Fruit fly (Drosophila melanogaster) whole organism, prepupa: Measurements from ENCODE around the gene CG9173.

ENCODE experiments used
- CG7368 ChIP-seq: fragments of 200-800 bp; sonication (Bioruptor generic); optimal IDR thresholded peaks from 3 replicates; lab custom pipeline; 2016; ENCODE audit warnings: missing biosample characterization, missing genetic modification characterization
- Ets21C ChIP-seq: fragments of 200-800 bp; sonication (Bioruptor generic); optimal IDR thresholded peaks from 3 replicates; lab custom pipeline; 2016; ENCODE audit warnings: missing biosample characterization, missing genetic modification characterization
- Sox15 ChIP-seq: fragments of 200-800 bp; sonication (Bioruptor generic); optimal IDR thresholded peaks from 3 replicates; lab custom pipeline; 2016; ENCODE audit warnings: missing biosample characterization, missing genetic modification characterization

DNA sequence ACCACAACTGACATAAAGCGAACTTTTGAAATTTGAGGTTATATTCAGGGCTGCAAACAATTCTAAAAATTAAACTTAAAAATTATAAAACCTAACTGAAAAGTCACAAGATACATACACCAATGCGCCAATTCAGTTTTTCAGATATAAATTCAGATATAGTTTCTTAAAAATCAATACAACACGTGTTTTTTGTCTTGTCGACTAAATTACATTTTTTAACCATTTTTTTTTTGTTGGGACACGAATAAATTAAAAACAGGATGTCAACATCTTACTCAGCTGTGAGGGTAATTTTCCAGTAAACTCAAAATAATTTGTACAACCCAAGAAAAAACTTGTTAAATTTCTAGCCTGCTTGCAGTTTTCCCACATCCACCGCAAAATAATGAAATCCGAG, 14.5 kb upstream of the CG9173 start, which contains the start of gene SA2:
- TF ChIP-seq CG7368 (no peak), Ets21C (GFP tag; lab: Kevin White, UChicago) (no peak), Sox15 (GFP tag; lab: Kevin White, UChicago) (no peak)
